Worm (Caenorhabditis elegans) whole organism, L3 larva: ENCODE measurements around the gene pals-37.

Experiments used
- R02D3.7 ChIP-seq: fragments of 150-350 bp; optimal IDR thresholded peaks from 2 replicates; lab custom pipeline; 2014; ENCODE audit warnings: missing biosample characterization, missing genetic modification characterization
- ZK546.5 ChIP-seq: sonication (generic microtip); optimal IDR thresholded peaks from 2 replicates; lab custom pipeline; 2017; ENCODE audit warnings: missing biosample characterization, missing genetic modification characterization
- aly-2 ChIP-seq: fragments of 150-350 bp; optimal IDR thresholded peaks from 2 replicates; lab custom pipeline; 2014; ENCODE audit warnings: missing biosample characterization, missing genetic modification characterization
- ama-1 ChIP-seq: fragments of 150-350 bp; optimal IDR thresholded peaks from 2 replicates; lab custom pipeline; 2018
- ceh-16 ChIP-seq: sonication (generic microtip); optimal IDR thresholded peaks from 2 replicates; lab custom pipeline; 2017; ENCODE audit warnings: missing biosample characterization, missing genetic modification characterization
- ceh-28 ChIP-seq: fragments of 150-350 bp; optimal IDR thresholded peaks from 2 replicates; lab custom pipeline; 2014; ENCODE audit warnings: missing biosample characterization, missing genetic modification reagents, missing genetic modification characterization
- ceh-82 ChIP-seq: fragments of 150-350 bp; optimal IDR thresholded peaks from 2 replicates; lab custom pipeline; 2014; ENCODE audit warnings: missing biosample characterization, missing genetic modification characterization
- ceh-9 ChIP-seq: sonication (generic microtip); optimal IDR thresholded peaks from 2 replicates; lab custom pipeline; 2018; ENCODE audit warnings: missing biosample characterization, missing genetic modification characterization
- egl-27 ChIP-seq: sonication (generic microtip); optimal IDR thresholded peaks from 4 replicates; lab custom pipeline; 2017; ENCODE audit warnings: missing biosample characterization, missing genetic modification reagents, missing genetic modification characterization
- elt-1 ChIP-seq: fragments of 150-350 bp; optimal IDR thresholded peaks from 2 replicates; lab custom pipeline; 2014; ENCODE audit warnings: missing biosample characterization, missing genetic modification characterization
- elt-2 ChIP-seq: sonication (generic microtip); optimal IDR thresholded peaks from 2 replicates; lab custom pipeline; 2016; ENCODE audit warnings: missing genetic modification reagents, mild to moderate bottlenecking, missing genetic modification characterization, missing compliant biosample characterization
- elt-3 ChIP-seq, 3 experiments: fragments of 150-350 bp in 1 of 3; sonication (generic microtip) in 2 of 3; optimal IDR thresholded peaks; 2 replicates in 2 of 3; 4 replicates in 1 of 3; lab custom pipeline; 2014 to 2017; ENCODE audit warnings: missing biosample characterization in 3 of 3, missing genetic modification characterization in 3 of 3
- eor-1 ChIP-seq, 2 experiments: fragments of 150-350 bp; optimal IDR thresholded peaks; 2 replicates each; lab custom pipeline; 2014 to 2018; ENCODE audit warnings: missing biosample characterization in 2 of 2, missing genetic modification characterization in 2 of 2
- fkh-10 ChIP-seq: sonication (generic microtip); optimal IDR thresholded peaks from 2 replicates; lab custom pipeline; 2017; ENCODE audit warnings: missing biosample characterization, missing genetic modification reagents, missing genetic modification characterization
- fkh-2 ChIP-seq: fragments of 150-350 bp; optimal IDR thresholded peaks from 2 replicates; lab custom pipeline; 2014; ENCODE audit warnings: missing biosample characterization, missing genetic modification reagents, missing genetic modification characterization
- fos-1 ChIP-seq: fragments of 150-350 bp; optimal IDR thresholded peaks from 2 replicates; lab custom pipeline; 2014; ENCODE audit warnings: missing biosample characterization, missing genetic modification characterization
- jun-1 ChIP-seq: fragments of 150-350 bp; optimal IDR thresholded peaks from 2 replicates; lab custom pipeline; 2014; ENCODE audit warnings: missing biosample characterization, missing genetic modification reagents, missing genetic modification characterization
- lin-15B ChIP-seq: fragments of 150-350 bp; optimal IDR thresholded peaks from 2 replicates; lab custom pipeline; 2014; ENCODE audit warnings: missing biosample characterization, missing genetic modification characterization
- mml-1 ChIP-seq: fragments of 150-350 bp; sonication (generic microtip); optimal IDR thresholded peaks from 3 replicates; lab custom pipeline; 2014; ENCODE audit warnings: missing biosample characterization, missing genetic modification characterization
- nfya-1 ChIP-seq: sonication (generic microtip); optimal IDR thresholded peaks from 2 replicates; lab custom pipeline; 2017; ENCODE audit warnings: missing genetic modification characterization, mild to moderate bottlenecking, missing compliant biosample characterization, antibody characterized with exemption, moderate library complexity; ENCODE audit not compliant: insufficient read depth
- nhr-12 ChIP-seq: fragments of 150-350 bp; optimal IDR thresholded peaks from 2 replicates; lab custom pipeline; 2014; ENCODE audit warnings: missing biosample characterization, missing genetic modification characterization
- nhr-23 ChIP-seq: fragments of 150-350 bp; optimal IDR thresholded peaks from 2 replicates; lab custom pipeline; 2014; ENCODE audit warnings: missing biosample characterization, missing genetic modification reagents, missing genetic modification characterization
- nhr-237 ChIP-seq: fragments of 150-350 bp; optimal IDR thresholded peaks from 2 replicates; lab custom pipeline; 2014; ENCODE audit warnings: missing biosample characterization, missing genetic modification characterization
- nhr-25 ChIP-seq: sonication (generic microtip); optimal IDR thresholded peaks from 2 replicates; lab custom pipeline; 2017; ENCODE audit warnings: missing biosample characterization, missing genetic modification characterization
- nhr-28 ChIP-seq: fragments of 150-350 bp; optimal IDR thresholded peaks from 2 replicates; lab custom pipeline; 2014; ENCODE audit warnings: missing biosample characterization, missing genetic modification characterization
- nhr-43 ChIP-seq: sonication (generic microtip); optimal IDR thresholded peaks from 2 replicates; lab custom pipeline; 2016; ENCODE audit warnings: mild to moderate bottlenecking, missing genetic modification characterization, missing compliant biosample characterization; ENCODE audit not compliant: poor library complexity, severe bottlenecking
- nhr-67 ChIP-seq: fragments of 150-350 bp; optimal IDR thresholded peaks from 2 replicates; lab custom pipeline; 2014; ENCODE audit warnings: missing biosample characterization, missing genetic modification characterization
- nhr-76 ChIP-seq: fragments of 150-350 bp; sonication (generic microtip); optimal IDR thresholded peaks from 5 replicates; lab custom pipeline; 2014; ENCODE audit warnings: missing biosample characterization, missing genetic modification characterization
- nhr-77 ChIP-seq: fragments of 150-350 bp; optimal IDR thresholded peaks from 2 replicates; lab custom pipeline; 2014; ENCODE audit warnings: missing biosample characterization, missing genetic modification characterization
- pha-4 ChIP-seq: fragments of 150-350 bp; optimal IDR thresholded peaks from 2 replicates; lab custom pipeline; 2014; ENCODE audit warnings: missing biosample characterization, missing genetic modification reagents, missing genetic modification characterization
- pqm-1 ChIP-seq: fragments of 150-350 bp; optimal IDR thresholded peaks from 2 replicates; lab custom pipeline; 2017; ENCODE audit warnings: missing biosample characterization, missing genetic modification characterization, inconsistent platforms
- skn-1 ChIP-seq: fragments of 150-350 bp; optimal IDR thresholded peaks from 2 replicates; lab custom pipeline; 2014; ENCODE audit warnings: missing biosample characterization, missing genetic modification characterization
- snpc-4 ChIP-seq: fragments of 150-350 bp; optimal IDR thresholded peaks from 2 replicates; lab custom pipeline; 2014; ENCODE audit warnings: missing biosample characterization, missing genetic modification characterization
- tbx-2 ChIP-seq: sonication (generic microtip); optimal IDR thresholded peaks from 2 replicates; lab custom pipeline; 2016; ENCODE audit warnings: mild to moderate bottlenecking, missing genetic modification characterization, missing compliant biosample characterization
- unc-39 ChIP-seq: sonication (generic microtip); optimal IDR thresholded peaks from 4 replicates; lab custom pipeline; 2017; ENCODE audit warnings: missing biosample characterization, missing genetic modification characterization
- zag-1 ChIP-seq: fragments of 150-350 bp; optimal IDR thresholded peaks from 2 replicates; lab custom pipeline; 2014; ENCODE audit warnings: missing biosample characterization, missing genetic modification characterization
- ztf-11 ChIP-seq: fragments of 150-350 bp; optimal IDR thresholded peaks from 2 replicates; lab custom pipeline; 2014; ENCODE audit warnings: missing biosample characterization, missing genetic modification characterization

pals-37 gene

ce11 chrV:12408996-12409395 lies 32.3 kb downstream of the pals-37 start:
- TF ChIP-seq nhr-28 (tag; lab: Kevin White, UChicago) (no peak), jun-1 (no peak), pha-4 (tag; lab: Kevin White, UChicago) (peak; percentile 62), elt-2 (tag; lab: Kevin White, UChicago) (peak; percentile 6), nfya-1 (tag; lab: Kevin White, UChicago) (peak; percentile 0), nhr-23 (no peak), pqm-1 (tag; lab: Kevin White, UChicago) (peak; percentile 1)

ce11 chrV:12408525-12408924 lies 32.8 kb downstream of the pals-37 start, which contains the start of gene cdr-4:
TSS of gene cdr-4 (minus strand) at chrV:12408625.
- TF ChIP-seq ZK546.5 (tag; lab: Kevin White, UChicago) (no peak), fkh-2 (tag; lab: Kevin White, UChicago) (no peak), skn-1 (tag; lab: Kevin White, UChicago) (no peak), unc-39 (tag; lab: Kevin White, UChicago) (no peak), aly-2 (tag; lab: Kevin White, UChicago) (no peak), nhr-67 (no peak), jun-1 (no peak), ama-1 (lab: Kevin White, UChicago) (no peak), ceh-9 (no peak), nhr-12 (tag; lab: Kevin White, UChicago) (no peak), R02D3.7 (tag; lab: Kevin White, UChicago) (no peak), tbx-2 (tag; lab: Kevin White, UChicago) (no peak), elt-3 (tag; optimal IDR thresholded peaks at IDR 0.05; lab: Kevin White, UChicago) (no peak), elt-1 (tag; lab: Kevin White, UChicago) (no peak), ceh-16 (tag; lab: Kevin White, UChicago) (no peak)

ce11 chrV:12406514-12406913 lies 34.8 kb downstream of the pals-37 start:
- no peak for TF ChIP-seq eor-1 (tag; optimal IDR thresholded peaks at IDR 0.05; lab: Kevin White, UChicago)
- no peak for TF ChIP-seq fos-1 (tag; lab: Kevin White, UChicago)
- TF ChIP-seq fkh-10 (GFP tag; lab: Kevin White, UChicago): no peak
- TF ChIP-seq nhr-23: no peak
- TF ChIP-seq zag-1 (tag; lab: Kevin White, UChicago): no peak
- no peak for TF ChIP-seq egl-27 (tag; lab: Kevin White, UChicago)
- no peak for TF ChIP-seq nhr-43 (tag; lab: Kevin White, UChicago)
- TF ChIP-seq nhr-25 (tag; lab: Kevin White, UChicago): no peak
- TF ChIP-seq jun-1: no peak
- TF ChIP-seq elt-3 (tag; optimal IDR thresholded peaks at IDR 0.05; lab: Kevin White, UChicago): no peak
- TF ChIP-seq nhr-67: no peak
- no peak for TF ChIP-seq ztf-11 (tag; lab: Kevin White, UChicago)
- no peak for TF ChIP-seq nfya-1 (tag; lab: Kevin White, UChicago)
- no peak for TF ChIP-seq ceh-16 (tag; lab: Kevin White, UChicago)
- no peak for TF ChIP-seq nhr-77 (tag; lab: Kevin White, UChicago)
- TF ChIP-seq nhr-28 (tag; lab: Kevin White, UChicago): no peak
- no peak for TF ChIP-seq skn-1 (tag; lab: Kevin White, UChicago)

- TF ChIP-seq lin-15B (no peak), snpc-4 (tag; lab: Kevin White, UChicago) (no peak), nhr-237 (tag; lab: Kevin White, UChicago) (no peak), nhr-76 (no peak), R02D3.7 (tag; lab: Kevin White, UChicago) (no peak), nhr-67 (no peak), elt-3 (tag; optimal IDR thresholded peaks at IDR 0.05; lab: Kevin White, UChicago) (no peak), ceh-28 (tag; lab: Kevin White, UChicago) (no peak), mml-1 (no peak), ceh-82 (tag; lab: Kevin White, UChicago) (no peak), pha-4 (tag; lab: Kevin White, UChicago) (no peak), nhr-25 (tag; lab: Kevin White, UChicago) (no peak), unc-39 (tag; lab: Kevin White, UChicago) (no peak), nhr-23 (no peak), eor-1 (tag; optimal IDR thresholded peaks at IDR 0.05; lab: Kevin White, UChicago) (no peak)
These were observed 35.4 kb downstream of the pals-37 start, which contains the start of gene K01D12.10 for ce11 chrV:12405929-12406328. TSS of gene K01D12.10 (plus strand) at chrV:12406229.
